Worm (Caenorhabditis elegans): ENCODE data around the gene F26F2.10.
"Not testable (repeated sequence)": the region's sequence is repeated elsewhere in the genome, so short reads cannot be mapped to it uniquely, and the experiment has no call there.

DNA sequence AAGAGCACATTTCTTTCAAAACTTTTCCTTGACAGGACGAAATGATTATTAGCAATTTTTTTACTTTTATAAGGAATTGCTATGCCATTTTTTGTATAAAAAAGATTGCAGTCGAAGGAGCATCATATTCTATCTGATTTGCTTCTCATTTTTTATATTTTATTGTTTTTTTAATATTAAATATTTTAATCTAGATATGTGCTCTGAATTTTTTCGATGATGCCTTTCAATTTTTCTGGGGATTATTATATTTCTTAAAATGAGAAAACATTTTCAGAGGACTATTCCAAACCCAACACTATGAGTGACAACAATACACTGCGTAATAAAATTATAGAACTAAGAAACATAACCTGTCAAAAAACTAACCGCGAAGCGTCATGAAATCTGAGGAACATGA lies 25.7 kb downstream of the F26F2.10 start, which contains the start of gene F26F2.4:
- TF ChIP-seq irx-1 (tag; optimal IDR thresholded peaks at IDR 0.05); grh-1 (GFP tag; IDR thresholded peaks at IDR 0.05); ceh-90 (tag; optimal IDR thresholded peaks at IDR 0.05); mep-1 (tag; optimal IDR thresholded peaks at IDR 0.05); ama-1 (optimal IDR thresholded peaks at IDR 0.05): not testable (repeated sequence)
